Worm (Caenorhabditis elegans) whole organism, L4 larva: ENCODE results near the gene C28C12.12.

ENCODE experiments used
- D1046.2 ChIP-seq: fragments of 200-800 bp; sonication (Bioruptor generic); IDR thresholded peaks from 2 replicates; pipeline ENCODE4 v1.3.6; 2022; ENCODE audit warnings: missing genetic modification characterization, missing compliant biosample characterization
- F26F4.8 ChIP-seq: fragments of 200-800 bp; sonication (Bioruptor generic); conservative IDR thresholded peaks from 2 replicates; pipeline ENCODE4 v1.3.6; 2022; ENCODE audit warnings: missing genetic modification characterization, missing compliant biosample characterization
- R02D3.7 ChIP-seq: fragments of 150-350 bp; sonication (generic microtip); optimal IDR thresholded peaks from 3 replicates; lab custom pipeline; 2014; ENCODE audit warnings: missing biosample characterization, missing genetic modification characterization
- T20F7.1 ChIP-seq: fragments of 200-800 bp; sonication (Bioruptor generic); optimal IDR thresholded peaks from 2 replicates; lab custom pipeline; 2018; ENCODE audit warnings: mild to moderate bottlenecking, missing genetic modification characterization, missing compliant biosample characterization
- T26A8.4 ChIP-seq: fragments of 200-800 bp; sonication (Bioruptor generic); IDR thresholded peaks from 2 replicates; pipeline ENCODE4 v1.3.6; 2022; ENCODE audit warnings: missing genetic modification characterization, missing compliant biosample characterization
- Y48G9A.11 ChIP-seq: fragments of 200-800 bp; sonication (Bioruptor generic); IDR thresholded peaks from 2 replicates; pipeline ENCODE4 v1.3.6; 2022; ENCODE audit warnings: missing genetic modification reagents, missing genetic modification characterization, missing compliant biosample characterization
- Y75B8A.6 ChIP-seq: fragments of 200-800 bp; sonication (Bioruptor generic); IDR thresholded peaks from 2 replicates; pipeline ENCODE4 v1.3.6; 2022; ENCODE audit warnings: missing genetic modification reagents, missing genetic modification characterization, missing compliant biosample characterization
- aha-1 ChIP-seq: fragments of 150-350 bp; peaks from one replicate; lab custom pipeline; 2014; ENCODE audit warnings: missing biosample characterization, missing genetic modification characterization
- arid-1 ChIP-seq: fragments of 200-800 bp; sonication (Bioruptor generic); conservative IDR thresholded peaks from 2 replicates; pipeline ENCODE4 v1.3.6; 2022; ENCODE audit warnings: missing genetic modification reagents, missing genetic modification characterization, missing compliant biosample characterization
- ceh-44 ChIP-seq: fragments of 200-800 bp; sonication (Bioruptor generic); IDR thresholded peaks from 2 replicates; pipeline ENCODE4 v1.3.6; 2022; ENCODE audit warnings: missing genetic modification reagents, missing genetic modification characterization, missing compliant biosample characterization
- daf-12 ChIP-seq: fragments of 150-350 bp; optimal IDR thresholded peaks from 2 replicates; lab custom pipeline; 2014; ENCODE audit warnings: missing biosample characterization, missing genetic modification reagents, missing genetic modification characterization
- daf-16 ChIP-seq, 3 experiments: sonication (generic microtip); optimal IDR thresholded peaks; 2 replicates each; lab custom pipeline; 2016 to 2017; ENCODE audit warnings: missing genetic modification characterization in 3 of 3, missing genetic modification reagents in 3 of 3, mild to moderate bottlenecking in 2 of 3, missing compliant biosample characterization in 2 of 3, missing biosample characterization in 1 of 3, moderate library complexity in 1 of 3
- dmd-9 ChIP-seq: fragments of 200-800 bp; sonication (Bioruptor generic); IDR thresholded peaks from 2 replicates; pipeline ENCODE4 v1.3.6; 2022; ENCODE audit warnings: missing genetic modification reagents, missing genetic modification characterization, missing compliant biosample characterization
- fkh-10 ChIP-seq: fragments of 150-350 bp; optimal IDR thresholded peaks from 2 replicates; lab custom pipeline; 2014; ENCODE audit warnings: missing biosample characterization, missing genetic modification reagents, missing genetic modification characterization
- gei-8 ChIP-seq: fragments of 200-800 bp; sonication (Bioruptor generic); optimal IDR thresholded peaks from 2 replicates; lab custom pipeline; 2018; ENCODE audit warnings: mild to moderate bottlenecking, missing genetic modification characterization, missing compliant biosample characterization
- hlh-11 ChIP-seq: fragments of 200-800 bp; sonication (Bioruptor generic); optimal IDR thresholded peaks from 2 replicates; lab custom pipeline; 2018; ENCODE audit warnings: mild to moderate bottlenecking, missing genetic modification characterization, missing compliant biosample characterization
- hlh-30 ChIP-seq: sonication (generic microtip); optimal IDR thresholded peaks from 2 replicates; lab custom pipeline; 2017; ENCODE audit warnings: antibody characterized with exemption, mild to moderate bottlenecking, missing genetic modification characterization, missing compliant biosample characterization; ENCODE audit not compliant: insufficient read depth
- hmg-1.1 ChIP-seq: fragments of 200-800 bp; sonication (Bioruptor generic); IDR thresholded peaks from 2 replicates; pipeline ENCODE4 v1.3.6; 2022; ENCODE audit warnings: missing genetic modification reagents, missing genetic modification characterization, missing compliant biosample characterization
- lim-7 ChIP-seq: fragments of 200-800 bp; sonication (Bioruptor generic); IDR thresholded peaks from 2 replicates; pipeline ENCODE4 v1.3.6; 2022; ENCODE audit warnings: missing genetic modification characterization, missing compliant biosample characterization
- lin-1 ChIP-seq: fragments of 200-800 bp; sonication (Bioruptor generic); IDR thresholded peaks from 2 replicates; pipeline ENCODE4 v1.3.6; 2022; ENCODE audit warnings: missing genetic modification reagents, missing genetic modification characterization, missing compliant biosample characterization
- lin-13 ChIP-seq: fragments of 150-350 bp; optimal IDR thresholded peaks from 2 replicates; lab custom pipeline; 2014; ENCODE audit warnings: missing biosample characterization, missing genetic modification reagents, missing genetic modification characterization
- lin-38 ChIP-seq: fragments of 200-800 bp; sonication (Bioruptor generic); IDR thresholded peaks from 2 replicates; pipeline ENCODE4 v1.3.6; 2022; ENCODE audit warnings: missing genetic modification reagents, missing genetic modification characterization, missing compliant biosample characterization
- lir-3 ChIP-seq: sonication (generic microtip); optimal IDR thresholded peaks from 2 replicates; lab custom pipeline; 2016; ENCODE audit warnings: mild to moderate bottlenecking, missing genetic modification characterization, missing compliant biosample characterization
- lsy-2 ChIP-seq, 2 experiments: fragments of 150-350 bp in 1 of 2; sonication (generic microtip) in 1 of 2; optimal IDR thresholded peaks; 2 replicates each; lab custom pipeline; 2014 to 2017; ENCODE audit warnings: missing biosample characterization in 2 of 2, missing genetic modification characterization in 2 of 2
- mxl-3 ChIP-seq: fragments of 200-800 bp; sonication (Bioruptor generic); optimal IDR thresholded peaks from 2 replicates; lab custom pipeline; 2018; ENCODE audit warnings: mild to moderate bottlenecking, missing genetic modification characterization, missing compliant biosample characterization
- nhr-102 ChIP-seq: sonication (generic microtip); optimal IDR thresholded peaks from 2 replicates; lab custom pipeline; 2016; ENCODE audit warnings: mild to moderate bottlenecking, missing genetic modification characterization, moderate library complexity, missing compliant biosample characterization
- nhr-11 ChIP-seq: fragments of 150-350 bp; optimal IDR thresholded peaks from 2 replicates; lab custom pipeline; 2014; ENCODE audit warnings: missing biosample characterization, missing genetic modification characterization
- nhr-42 ChIP-seq: fragments of 200-800 bp; sonication (Bioruptor generic); IDR thresholded peaks from 2 replicates; pipeline ENCODE4 v1.3.6; 2022; ENCODE audit warnings: missing genetic modification characterization, missing compliant biosample characterization
- nhr-77 ChIP-seq: fragments of 150-350 bp; optimal IDR thresholded peaks from 2 replicates; lab custom pipeline; 2014; ENCODE audit warnings: missing biosample characterization, missing genetic modification characterization
- sdz-12 ChIP-seq: fragments of 200-800 bp; sonication (Bioruptor generic); optimal IDR thresholded peaks from 2 replicates; lab custom pipeline; 2018; ENCODE audit warnings: mild to moderate bottlenecking, missing genetic modification characterization, missing compliant biosample characterization
- unc-130 ChIP-seq: sonication (generic microtip); optimal IDR thresholded peaks from 2 replicates; lab custom pipeline; 2016; ENCODE audit warnings: missing genetic modification reagents, missing genetic modification characterization, missing compliant biosample characterization
- unc-62 ChIP-seq, 3 experiments: fragments of 150-350 bp in 1 of 3; sonication (generic microtip); optimal IDR thresholded peaks in 2 of 3; peaks in 1 of 3; 1 replicate in 1 of 3; 2 replicates in 2 of 3; lab custom pipeline; 2014 to 2017; ENCODE audit warnings: missing biosample characterization in 3 of 3, missing genetic modification characterization in 3 of 3, missing genetic modification reagents in 3 of 3, missing genotype in 1 of 3
- vab-7 ChIP-seq: fragments of 200-800 bp; sonication (Bioruptor generic); IDR thresholded peaks from 2 replicates; pipeline ENCODE4 v1.3.6; 2022; ENCODE audit warnings: missing genetic modification reagents, missing genetic modification characterization, missing compliant biosample characterization
- zag-1 ChIP-seq: fragments of 150-350 bp; optimal IDR thresholded peaks from 2 replicates; lab custom pipeline; 2014; ENCODE audit warnings: missing biosample characterization, missing genetic modification characterization
- zfp-2 ChIP-seq: sonication (generic microtip); optimal IDR thresholded peaks from 2 replicates; lab custom pipeline; 2016; ENCODE audit warnings: mild to moderate bottlenecking, missing genetic modification characterization, missing compliant biosample characterization
- zip-11 ChIP-seq: fragments of 200-800 bp; sonication (Bioruptor generic); IDR thresholded peaks from 2 replicates; pipeline ENCODE4 v1.3.6; 2022; ENCODE audit warnings: missing genetic modification characterization, missing compliant biosample characterization

C28C12.12 gene

ce11 chrIV:8481308-8481707, 14.9 kb downstream of the C28C12.12 start, which contains the start of gene spp-8 (continued):
- no peak for TF ChIP-seq D1046.2
- peak; percentile 74 for TF ChIP-seq mxl-3
- no peak for TF ChIP-seq Y48G9A.11 (GFP tag; lab: Robert Waterston, UW)
- TF ChIP-seq R02D3.7 (tag; lab: Kevin White, UChicago) = no peak
- TF ChIP-seq nhr-77 = peak; percentile 73
- TF ChIP-seq ceh-44 (GFP tag; lab: Robert Waterston, UW) = no peak
- TF ChIP-seq fkh-10 (GFP tag; lab: Kevin White, UChicago) = no peak

ce11 chrIV:8479346-8479745, 16.8 kb downstream of the C28C12.12 start, which contains the start of gene hlh-12:
TSS of gene hlh-12 (minus strand) at chrIV:8479446.
- TF ChIP-seq aha-1 (no peak), lin-38 (no peak), lin-13 (GFP tag; lab: Kevin White, UChicago) (no peak)

- no peak for TF ChIP-seq hlh-30 (tag; lab: Kevin White, UChicago)
- TF ChIP-seq gei-8 (GFP tag; lab: Kevin White, UChicago) = no peak
- no peak for TF ChIP-seq lsy-2 (tag; optimal IDR thresholded peaks at IDR 0.05; lab: Kevin White, UChicago)
- TF ChIP-seq lin-1 = no peak
- no peak for TF ChIP-seq vab-7
- TF ChIP-seq nhr-102 (tag; lab: Kevin White, UChicago) = no peak
- no peak for TF ChIP-seq hmg-1.1 (GFP tag; lab: Robert Waterston, UW)
- TF ChIP-seq daf-16 (GFP tag; optimal IDR thresholded peaks at IDR 0.05; lab: Kevin White, UChicago) = peak in 1 of 2 experiments; percentile 78
- TF ChIP-seq daf-16 (tag; optimal IDR thresholded peaks at IDR 0.05; lab: Kevin White, UChicago) = no peak
- TF ChIP-seq F26F4.8 (GFP tag; lab: Robert Waterston, UW) = no peak
- no peak for TF ChIP-seq T20F7.1 (GFP tag; lab: Kevin White, UChicago)
- no peak for TF ChIP-seq zag-1
- 0 out of 2 replicates have a peak, but pooled peaks have one; percentile 24 for TF ChIP-seq lim-7 (GFP tag; lab: Robert Waterston, UW)
- no peak for TF ChIP-seq ceh-44 (GFP tag; lab: Robert Waterston, UW)
- no peak for TF ChIP-seq zfp-2
- TF ChIP-seq unc-130 (GFP tag; lab: Kevin White, UChicago) = no peak
- 0 out of 2 replicates have a peak, but pooled peaks have one; percentile 15 for TF ChIP-seq Y75B8A.6 (GFP tag; lab: Robert Waterston, UW)
- TF ChIP-seq lir-3 (tag; lab: Kevin White, UChicago) = no peak
- TF ChIP-seq daf-12 (tag; lab: Kevin White, UChicago) = no peak
- no peak for TF ChIP-seq nhr-42
- TF ChIP-seq T26A8.4 (GFP tag; lab: Robert Waterston, UW) = 0 out of 2 replicates have a peak, but pooled peaks have one; percentile 60
Measured at ce11 chrIV:8478516-8478915, 17.6 kb downstream of the C28C12.12 start.

ce11 chrIV:8476880-8477279, 19.3 kb downstream of the C28C12.12 start, which contains the start of gene spp-10:
TSS of gene spp-10 (plus strand) at chrIV:8477180.
- TF ChIP-seq arid-1 (GFP tag; lab: Robert Waterston, UW) (no peak), unc-62 (GFP tag; optimal IDR thresholded peaks at IDR 0.05 in 1 of 2; lab: Kevin White, UChicago) (no peak), unc-62 (tag; optimal IDR thresholded peaks at IDR 0.05; lab: Kevin White, UChicago) (no peak), unc-130 (GFP tag; lab: Kevin White, UChicago) (no peak), daf-16 (GFP tag; optimal IDR thresholded peaks at IDR 0.05; lab: Kevin White, UChicago) (peak in 1 of 2 experiments; percentile 3), daf-16 (tag; optimal IDR thresholded peaks at IDR 0.05; lab: Kevin White, UChicago) (no peak)
- TF ChIP-seq, all 104 proteins: peak for 1

ce11 chrIV:8476166-8476565, 20.0 kb downstream of the C28C12.12 start:
- TF ChIP-seq dmd-9 = no peak
- no peak for TF ChIP-seq sdz-12 (GFP tag; lab: Kevin White, UChicago)
- no peak for TF ChIP-seq Y75B8A.6 (GFP tag; lab: Robert Waterston, UW)
- peak; percentile 30 for TF ChIP-seq nhr-11 (tag; lab: Kevin White, UChicago)
- TF ChIP-seq hlh-11 = peak; percentile 8
- no peak for TF ChIP-seq zip-11 (GFP tag; lab: Robert Waterston, UW)
- TF ChIP-seq daf-16 (GFP tag; optimal IDR thresholded peaks at IDR 0.05; lab: Kevin White, UChicago) = peak in 1 of 2 experiments; percentile 14
- no peak for TF ChIP-seq daf-16 (tag; optimal IDR thresholded peaks at IDR 0.05; lab: Kevin White, UChicago)
- 0 out of 2 replicates have a peak, but pooled peaks have one; percentile 20 for TF ChIP-seq hmg-1.1 (GFP tag; lab: Robert Waterston, UW)
- TF ChIP-seq, all 104 proteins: peak for 4
